Worm (Caenorhabditis elegans) whole organism, late embryonic: ENCODE results near the gene nhr-128.

Experiments used
- C08G9.2 ChIP-seq: sonication (generic microtip); optimal IDR thresholded peaks from 2 replicates; lab custom pipeline; 2016; ENCODE audit warnings: mild to moderate bottlenecking, missing genetic modification characterization, moderate library complexity, missing compliant biosample characterization
- C38D4.7 ChIP-seq: fragments of 200-800 bp; sonication (Bioruptor generic); optimal IDR thresholded peaks from 2 replicates; lab custom pipeline; 2018; ENCODE audit warnings: mild to moderate bottlenecking, missing genetic modification characterization, moderate library complexity, missing compliant biosample characterization
- F13H6.1 ChIP-seq: sonication (generic microtip); optimal IDR thresholded peaks from 2 replicates; lab custom pipeline; 2016; ENCODE audit warnings: missing genetic modification characterization, missing compliant biosample characterization
- K02D7.2 ChIP-seq: sonication (generic microtip); optimal IDR thresholded peaks from 2 replicates; lab custom pipeline; 2017; ENCODE audit warnings: mild to moderate bottlenecking, missing genetic modification characterization, missing compliant biosample characterization
- K09A11.1 ChIP-seq: sonication (generic microtip); optimal IDR thresholded peaks from 2 replicates; lab custom pipeline; 2017; ENCODE audit warnings: antibody characterized with exemption, mild to moderate bottlenecking, missing genetic modification characterization, missing compliant biosample characterization; ENCODE audit not compliant: insufficient read depth
- ceh-24 ChIP-seq: sonication (generic microtip); optimal IDR thresholded peaks from 2 replicates; lab custom pipeline; 2016; ENCODE audit warnings: mild to moderate bottlenecking, missing genetic modification characterization, missing compliant biosample characterization
- ceh-30 ChIP-seq: fragments of 150-350 bp; optimal IDR thresholded peaks from 2 replicates; lab custom pipeline; 2014; ENCODE audit warnings: missing biosample characterization, missing genetic modification characterization
- ceh-45 ChIP-seq: fragments of 200-800 bp; sonication (Bioruptor generic); IDR thresholded peaks from 2 replicates; pipeline ENCODE4 v1.3.6; 2022; ENCODE audit warnings: missing genetic modification reagents, missing genetic modification characterization, missing compliant biosample characterization
- ceh-48 ChIP-seq: sonication (generic microtip); optimal IDR thresholded peaks from 2 replicates; lab custom pipeline; 2016; ENCODE audit warnings: missing genetic modification characterization, inconsistent platforms, missing compliant biosample characterization
- ceh-9 ChIP-seq: sonication (generic microtip); optimal IDR thresholded peaks from 2 replicates; lab custom pipeline; 2016; ENCODE audit warnings: mild to moderate bottlenecking, missing genetic modification characterization, inconsistent platforms, missing compliant biosample characterization
- che-1 ChIP-seq: sonication (generic microtip); optimal IDR thresholded peaks from 2 replicates; lab custom pipeline; 2016; ENCODE audit warnings: mild to moderate bottlenecking, missing genetic modification characterization, missing compliant biosample characterization
- dmd-4 ChIP-seq: sonication (generic microtip); optimal IDR thresholded peaks from 2 replicates; lab custom pipeline; 2016; ENCODE audit warnings: borderline replicate concordance, missing genetic modification characterization, missing compliant biosample characterization
- dve-1 ChIP-seq: sonication (generic microtip); optimal IDR thresholded peaks from 2 replicates; lab custom pipeline; 2017; ENCODE audit warnings: antibody characterized with exemption, mild to moderate bottlenecking, missing genetic modification characterization, missing compliant biosample characterization
- elt-2 ChIP-seq: sonication (generic microtip); optimal IDR thresholded peaks from 2 replicates; lab custom pipeline; 2016; ENCODE audit warnings: missing genetic modification reagents, missing genetic modification characterization, missing compliant biosample characterization
- ets-4 ChIP-seq: sonication (generic microtip); optimal IDR thresholded peaks from 2 replicates; lab custom pipeline; 2016; ENCODE audit warnings: missing genetic modification characterization, missing compliant biosample characterization
- eyg-1 ChIP-seq: sonication (generic microtip); optimal IDR thresholded peaks from 2 replicates; lab custom pipeline; 2016; ENCODE audit warnings: missing genotype, missing genetic modification characterization, missing compliant biosample characterization
- fax-1 ChIP-seq: sonication (generic microtip); optimal IDR thresholded peaks from 2 replicates; lab custom pipeline; 2016; ENCODE audit warnings: missing genotype, missing genetic modification characterization, missing compliant biosample characterization
- fkh-6 ChIP-seq: sonication (generic microtip); optimal IDR thresholded peaks from 2 replicates; lab custom pipeline; 2016; ENCODE audit warnings: missing genetic modification characterization, missing compliant biosample characterization
- gmeb-2 ChIP-seq: sonication (generic microtip); optimal IDR thresholded peaks from 2 replicates; lab custom pipeline; 2016; ENCODE audit warnings: missing genetic modification characterization, inconsistent platforms, missing compliant biosample characterization
- hlh-13 ChIP-seq: fragments of 200-800 bp; sonication (Bioruptor generic); optimal IDR thresholded peaks from 2 replicates; lab custom pipeline; 2018; ENCODE audit warnings: mild to moderate bottlenecking, missing genetic modification characterization, missing compliant biosample characterization
- hlh-15 ChIP-seq: sonication (generic microtip); optimal IDR thresholded peaks from 2 replicates; lab custom pipeline; 2016; ENCODE audit warnings: missing genetic modification characterization, missing compliant biosample characterization
- hlh-6 ChIP-seq: sonication (generic microtip); optimal IDR thresholded peaks from 2 replicates; lab custom pipeline; 2016; ENCODE audit warnings: missing genotype, missing genetic modification characterization, missing compliant biosample characterization
- lin-11 ChIP-seq: fragments of 200-800 bp; sonication (Bioruptor generic); optimal IDR thresholded peaks from 2 replicates; lab custom pipeline; 2018; ENCODE audit warnings: mild to moderate bottlenecking, missing genetic modification characterization, missing compliant biosample characterization
- madf-2 ChIP-seq: sonication (generic microtip); optimal IDR thresholded peaks from 2 replicates; lab custom pipeline; 2017; ENCODE audit warnings: missing genetic modification characterization, missing compliant biosample characterization
- mec-3 ChIP-seq: sonication (generic microtip); optimal IDR thresholded peaks from 2 replicates; lab custom pipeline; 2016; ENCODE audit warnings: borderline replicate concordance, missing genetic modification characterization, missing compliant biosample characterization
- nfya-1 ChIP-seq: sonication (generic microtip); optimal IDR thresholded peaks from 2 replicates; lab custom pipeline; 2017; ENCODE audit warnings: missing genetic modification characterization, mild to moderate bottlenecking, missing compliant biosample characterization, antibody characterized with exemption, moderate library complexity
- nhr-11 ChIP-seq: fragments of 150-350 bp; optimal IDR thresholded peaks from 2 replicates; lab custom pipeline; 2014; ENCODE audit warnings: missing biosample characterization, missing genetic modification characterization
- npax-4 ChIP-seq: sonication (generic microtip); optimal IDR thresholded peaks from 2 replicates; lab custom pipeline; 2016; ENCODE audit warnings: missing genetic modification characterization, missing compliant biosample characterization
- odd-2 ChIP-seq: sonication (generic microtip); optimal IDR thresholded peaks from 2 replicates; lab custom pipeline; 2017; ENCODE audit warnings: antibody characterized with exemption, mild to moderate bottlenecking, missing genetic modification characterization, missing compliant biosample characterization
- pag-3 ChIP-seq: sonication (generic microtip); optimal IDR thresholded peaks from 2 replicates; lab custom pipeline; 2016; ENCODE audit warnings: missing compliant biosample characterization, missing genetic modification characterization, borderline replicate concordance
- pqm-1 ChIP-seq: sonication (generic microtip); optimal IDR thresholded peaks from 2 replicates; lab custom pipeline; 2016; ENCODE audit warnings: missing genetic modification characterization, missing compliant biosample characterization
- ref-2 ChIP-seq: sonication (generic microtip); optimal IDR thresholded peaks from 2 replicates; lab custom pipeline; 2016; ENCODE audit warnings: missing genetic modification characterization, missing compliant biosample characterization
- sdc-2 ChIP-seq: sonication (generic microtip); optimal IDR thresholded peaks from 2 replicates; lab custom pipeline; 2016; ENCODE audit warnings: missing genotype, missing genetic modification characterization, missing compliant biosample characterization
- sox-2 ChIP-seq: fragments of 200-800 bp; sonication (Bioruptor generic); IDR thresholded peaks from 2 replicates; pipeline ENCODE4 v1.3.6; 2022; ENCODE audit warnings: missing genetic modification reagents, missing genetic modification characterization, missing compliant biosample characterization
- tbx-7 ChIP-seq: sonication (generic microtip); optimal IDR thresholded peaks from 2 replicates; lab custom pipeline; 2016; ENCODE audit warnings: missing genotype, missing genetic modification characterization, missing compliant biosample characterization
- ttx-3 ChIP-seq: sonication (generic microtip); optimal IDR thresholded peaks from 2 replicates; lab custom pipeline; 2016; ENCODE audit warnings: missing genetic modification reagents, missing genetic modification characterization, missing compliant biosample characterization
- unc-3 ChIP-seq, 2 experiments: fragments of 200-800 bp in 1 of 2; sonication (Bioruptor generic) in 1 of 2; sonication (generic microtip) in 1 of 2; conservative IDR thresholded peaks in 1 of 2; optimal IDR thresholded peaks in 1 of 2; 2 replicates each; pipeline versions ENCODE4 v1.3.6 to Lab custom; 2016 to 2022; ENCODE audit warnings: missing compliant biosample characterization in 2 of 2, missing genetic modification characterization in 2 of 2, missing genetic modification reagents in 1 of 2
- unc-42 ChIP-seq: sonication (generic microtip); optimal IDR thresholded peaks from 2 replicates; lab custom pipeline; 2016; ENCODE audit warnings: missing genotype, missing genetic modification characterization, missing compliant biosample characterization
- unc-86 ChIP-seq: sonication (generic microtip); optimal IDR thresholded peaks from 2 replicates; lab custom pipeline; 2016; ENCODE audit warnings: missing genetic modification characterization, missing compliant biosample characterization
- zip-5 ChIP-seq: sonication (generic microtip); optimal IDR thresholded peaks from 2 replicates; lab custom pipeline; 2016; ENCODE audit warnings: missing genetic modification characterization, missing compliant biosample characterization
- ztf-16 ChIP-seq: sonication (generic microtip); optimal IDR thresholded peaks from 2 replicates; lab custom pipeline; 2017; ENCODE audit warnings: missing genetic modification characterization, missing compliant biosample characterization

The nhr-128 gene

ce11 chrV:2221764-2222163 lies at the start of gene nhr-128:
Gene nhr-128, plus strand, starts transcription at chrV:2222064.
- TF ChIP-seq hlh-6 (tag; lab: Kevin White, UChicago) = no peak
- TF ChIP-seq gmeb-2 = no peak
- TF ChIP-seq nhr-11 = no peak
- TF ChIP-seq elt-2 = no peak
- TF ChIP-seq ceh-45 (GFP tag; lab: Robert Waterston, UW) = no peak
- no peak for TF ChIP-seq fax-1
- no peak for TF ChIP-seq ceh-9 (tag; lab: Kevin White, UChicago)
- TF ChIP-seq K09A11.1 (tag; lab: Kevin White, UChicago) = no peak
- no peak for TF ChIP-seq pag-3 (tag; lab: Kevin White, UChicago)
- TF ChIP-seq, all 69 proteins: peak for 0

DNA sequence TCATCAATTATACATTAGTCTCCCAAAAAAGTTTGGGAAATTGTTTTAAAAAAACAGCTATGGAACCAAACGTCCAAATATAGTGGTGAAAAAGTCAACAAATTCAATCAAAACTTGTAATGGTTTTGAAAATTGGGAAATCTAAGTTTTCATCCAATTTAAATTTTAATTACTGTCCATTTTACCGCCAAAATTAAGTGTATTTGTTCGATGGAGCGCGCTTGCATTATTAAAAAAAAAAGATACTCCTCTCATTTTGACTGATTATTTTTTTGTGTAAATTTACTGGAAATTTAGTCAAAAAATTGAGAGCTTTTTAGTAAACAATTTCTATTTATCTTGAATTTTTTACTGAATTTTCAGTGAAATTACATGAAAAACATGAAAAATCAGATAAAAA lies 47.4 kb upstream of the nhr-128 start:
- TF ChIP-seq che-1 (tag; lab: Kevin White, UChicago) (no peak), ceh-30 (tag; lab: Kevin White, UChicago) (no peak), dmd-4 (tag; lab: Kevin White, UChicago) (no peak)

DNA sequence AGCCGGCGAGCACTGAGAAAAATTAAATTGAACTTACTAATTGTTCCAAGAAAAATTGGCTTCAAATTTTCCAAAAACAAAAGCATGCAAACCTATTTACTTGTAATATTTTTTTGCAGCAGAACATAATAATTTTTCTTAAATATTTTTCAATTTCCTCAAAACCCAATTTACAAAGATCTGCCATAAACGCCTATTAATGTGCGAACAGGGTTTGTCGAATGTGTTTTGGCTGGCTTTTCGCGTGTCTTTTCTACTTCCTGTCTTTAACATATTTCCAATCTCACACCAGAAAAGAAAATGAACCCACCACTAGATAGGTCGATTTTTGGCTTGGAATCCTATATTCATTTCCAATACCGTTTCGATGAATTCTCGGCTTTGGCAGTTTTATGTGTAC lies 46.6 kb upstream of the nhr-128 start, which contains the start of gene C45H4.18:
Gene C45H4.18, plus strand, starts transcription at position 301 of the 400 bp plus-strand sequence.
- TF ChIP-seq fax-1 = no peak
- no peak for TF ChIP-seq pqm-1 (tag; lab: Kevin White, UChicago)
- TF ChIP-seq sox-2 (GFP tag; lab: Robert Waterston, UW) = no peak
- TF ChIP-seq K02D7.2 (tag; lab: Kevin White, UChicago) = no peak
- TF ChIP-seq odd-2 (tag; lab: Kevin White, UChicago) = no peak
- no peak for TF ChIP-seq ceh-45 (GFP tag; lab: Robert Waterston, UW)
- TF ChIP-seq sdc-2 (tag; lab: Kevin White, UChicago) = no peak

ce11 chrV:2177307-2177764 lies 44.5 kb upstream of the nhr-128 start, which contains the start of gene srbc-17:
Gene srbc-17, plus strand, starts transcription at chrV:2177714.
- TF ChIP-seq elt-2 (no peak), eyg-1 (tag; lab: Kevin White, UChicago) (no peak), dve-1 (tag; lab: Kevin White, UChicago) (no peak), mec-3 (tag; lab: Kevin White, UChicago) (no peak), npax-4 (tag; lab: Kevin White, UChicago) (no peak), che-1 (tag; lab: Kevin White, UChicago) (no peak), ceh-48 (no peak), unc-86 (tag; lab: Kevin White, UChicago) (no peak), fkh-6 (tag; lab: Kevin White, UChicago) (no peak), madf-2 (tag; lab: Kevin White, UChicago) (no peak), K02D7.2 (tag; lab: Kevin White, UChicago) (no peak), ttx-3 (tag; lab: Kevin White, UChicago) (no peak)

DNA sequence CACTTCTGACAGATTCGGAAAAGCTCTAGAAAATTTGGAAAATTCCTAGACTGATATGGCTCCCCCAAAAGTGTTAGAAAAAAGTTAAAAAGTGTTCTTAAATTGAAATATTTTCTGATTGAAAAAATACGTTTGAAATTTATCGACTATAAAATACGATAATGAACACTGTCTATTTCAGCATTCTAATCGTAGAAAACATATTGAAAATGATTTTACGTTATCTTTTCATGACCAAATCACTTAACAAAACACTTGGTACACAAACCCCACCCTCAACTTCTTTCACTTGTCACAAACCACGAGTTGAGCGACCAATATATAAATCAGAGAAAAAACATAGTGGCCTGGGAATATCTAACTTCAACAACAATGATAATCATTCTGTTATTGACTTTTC lies 42.6 kb upstream of the nhr-128 start, which contains the start of gene cyp-33C1:
Gene cyp-33C1, plus strand, starts transcription at position 301 of the 400 bp plus-strand sequence.
- no peak for TF ChIP-seq madf-2 (tag; lab: Kevin White, UChicago)
- no peak for TF ChIP-seq F13H6.1
- no peak for TF ChIP-seq C08G9.2
- no peak for TF ChIP-seq ceh-24 (tag; lab: Kevin White, UChicago)
- no peak for TF ChIP-seq K09A11.1 (tag; lab: Kevin White, UChicago)

- TF ChIP-seq sox-2 (GFP tag; lab: Robert Waterston, UW) = no peak
- TF ChIP-seq unc-42 (tag; lab: Kevin White, UChicago) = no peak
- TF ChIP-seq lin-11 (tag; lab: Kevin White, UChicago) = no peak
- no peak for TF ChIP-seq ceh-30 (tag; lab: Kevin White, UChicago)
- TF ChIP-seq C38D4.7 (GFP tag; lab: Kevin White, UChicago) = no peak
- TF ChIP-seq ttx-3 (tag; lab: Kevin White, UChicago) = no peak
- TF ChIP-seq mec-3 (tag; lab: Kevin White, UChicago) = no peak
- TF ChIP-seq ets-4 (tag; lab: Kevin White, UChicago) = no peak
- no peak for TF ChIP-seq zip-5 (tag; lab: Kevin White, UChicago)
- no peak for TF ChIP-seq hlh-13 (GFP tag; lab: Kevin White, UChicago)
- TF ChIP-seq gmeb-2 = no peak
- TF ChIP-seq ref-2 (tag; lab: Kevin White, UChicago) = no peak
- TF ChIP-seq tbx-7 = no peak
- no peak for TF ChIP-seq ztf-16 (tag; lab: Kevin White, UChicago)
- no peak for TF ChIP-seq unc-3 (GFP tag; conservative IDR thresholded peaks at IDR 0.05; lab: Robert Waterston, UW)
- TF ChIP-seq unc-3 (tag; optimal IDR thresholded peaks at IDR 0.05; lab: Kevin White, UChicago) = no peak
- no peak for TF ChIP-seq pqm-1 (tag; lab: Kevin White, UChicago)
- TF ChIP-seq hlh-15 = no peak
- no peak for TF ChIP-seq nfya-1 (tag; lab: Kevin White, UChicago)
Observed at ce11 chrV:2181738-2182137, 40.1 kb upstream of the nhr-128 start, which contains the start of gene srbc-16. Gene srbc-16, plus strand, starts transcription at chrV:2182038.
